Worm (Caenorhabditis elegans): ENCODE measurements around the gene F02D10.6.
"Not testable (repeated sequence)": the region's sequence is repeated elsewhere in the genome, so short reads cannot be mapped to it uniquely, and the experiment has no call there.

F02D10.6 gene

DNA sequence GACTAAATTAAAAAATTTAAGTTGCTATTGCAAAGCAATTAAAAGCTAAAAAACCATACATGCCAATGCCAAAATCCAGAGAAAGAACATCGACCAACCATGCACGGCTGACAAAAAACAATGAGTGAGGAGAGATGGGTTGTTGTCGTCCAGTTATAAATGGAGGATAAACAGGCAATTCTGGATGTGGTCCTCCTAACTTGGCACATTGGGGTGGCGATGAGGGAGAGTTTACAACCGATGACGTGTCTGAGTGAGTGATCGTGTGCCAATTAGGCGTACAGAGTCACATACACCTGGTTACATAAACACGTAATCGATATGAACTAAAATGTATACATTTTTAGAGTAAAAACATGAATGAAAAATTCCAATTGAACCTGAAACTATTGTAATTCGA is 20.1 kb downstream of the F02D10.6 start, which contains the start of gene C29F7.10:
TSS of gene C29F7.10 (minus strand) at position 101 of the 400 bp plus-strand sequence.
- not testable (repeated sequence) for TF ChIP-seq ceh-82 (tag; optimal IDR thresholded peaks at IDR 0.05); unc-62 (GFP tag; optimal IDR thresholded peaks at IDR 0.05); ztf-1 (GFP tag; conservative IDR thresholded peaks at IDR 0.05)

DNA sequence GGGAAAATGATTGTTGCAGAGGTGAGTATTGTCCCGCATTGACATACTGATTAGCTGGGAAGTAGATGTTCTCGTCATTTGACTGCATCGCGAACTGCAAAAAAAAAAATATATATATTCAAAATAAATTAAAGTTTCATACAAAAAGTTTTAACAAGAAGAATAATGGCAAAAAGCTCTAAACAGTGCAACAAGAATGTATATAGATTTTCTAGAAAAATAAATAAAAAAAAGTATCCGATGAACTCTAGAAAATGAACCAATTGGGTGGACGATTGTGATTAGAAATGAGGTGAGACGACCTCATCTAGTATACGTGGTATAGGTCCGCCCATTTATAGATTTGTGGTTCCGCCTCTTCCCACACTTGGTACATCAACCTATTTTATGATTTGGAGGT is 22.7 kb downstream of the F02D10.6 start, which contains the start of gene fkh-4:
TSS of gene fkh-4 (minus strand) at position 101 of the 400 bp plus-strand sequence.
- not testable (repeated sequence) for TF ChIP-seq nhr-25, R02D3.7, aly-2 (tag; optimal IDR thresholded peaks at IDR 0.05)

DNA sequence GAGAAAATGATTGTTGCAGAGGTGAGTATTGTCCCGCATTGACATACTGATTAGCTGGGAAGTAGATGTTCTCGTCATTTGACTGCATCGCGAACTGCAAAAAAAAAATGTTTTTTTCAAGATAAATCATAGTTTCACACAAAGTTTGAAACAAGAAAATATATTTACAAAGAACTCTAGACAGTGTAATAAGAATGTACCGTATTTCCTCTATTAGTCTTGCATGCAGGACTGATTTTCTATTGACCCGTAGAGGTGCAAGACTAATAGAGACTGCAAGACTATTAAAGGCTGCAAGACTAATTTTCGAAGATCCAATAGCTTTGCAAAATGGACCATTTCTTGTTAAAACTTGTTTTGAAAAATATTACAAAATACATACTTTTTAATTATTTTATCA is 28.1 kb downstream of the F02D10.6 start, which contains the start of gene fkh-3:
TSS of gene fkh-3 (minus strand) at position 101 of the 400 bp plus-strand sequence.
- TF ChIP-seq F13H6.1 (tag; optimal IDR thresholded peaks at IDR 0.05) = no peak
- TF ChIP-seq nhr-21 (tag; optimal IDR thresholded peaks at IDR 0.05) = no peak
- no peak for TF ChIP-seq ztf-1 (GFP tag; conservative IDR thresholded peaks at IDR 0.05)
- TF ChIP-seq snpc-4 (tag; optimal IDR thresholded peaks at IDR 0.05) = no peak
- no peak for TF ChIP-seq elt-3 (tag; optimal IDR thresholded peaks at IDR 0.05)
- no peak for TF ChIP-seq unc-62 (GFP tag; optimal IDR thresholded peaks at IDR 0.05)
- TF ChIP-seq nhr-23 (tag; optimal IDR thresholded peaks at IDR 0.05) = no peak
- no peak for TF ChIP-seq nhr-6 (tag; optimal IDR thresholded peaks at IDR 0.05)
- TF ChIP-seq sem-4 (tag; optimal IDR thresholded peaks at IDR 0.05) = no peak
- no peak for TF ChIP-seq sma-3 (GFP tag; optimal IDR thresholded peaks at IDR 0.05)
- TF ChIP-seq unc-55 (GFP tag; optimal IDR thresholded peaks at IDR 0.05) = no peak
- TF ChIP-seq ztf-11 (tag; optimal IDR thresholded peaks at IDR 0.05) = no peak
- TF ChIP-seq fos-1 (tag; optimal IDR thresholded peaks at IDR 0.05) = no peak
- no peak for TF ChIP-seq Y55F3AM.14 (GFP tag; optimal IDR thresholded peaks at IDR 0.05)
- TF ChIP-seq lsy-2 (tag; optimal IDR thresholded peaks at IDR 0.05) = no peak
- no peak for TF ChIP-seq aly-2 (tag; optimal IDR thresholded peaks at IDR 0.05)

DNA sequence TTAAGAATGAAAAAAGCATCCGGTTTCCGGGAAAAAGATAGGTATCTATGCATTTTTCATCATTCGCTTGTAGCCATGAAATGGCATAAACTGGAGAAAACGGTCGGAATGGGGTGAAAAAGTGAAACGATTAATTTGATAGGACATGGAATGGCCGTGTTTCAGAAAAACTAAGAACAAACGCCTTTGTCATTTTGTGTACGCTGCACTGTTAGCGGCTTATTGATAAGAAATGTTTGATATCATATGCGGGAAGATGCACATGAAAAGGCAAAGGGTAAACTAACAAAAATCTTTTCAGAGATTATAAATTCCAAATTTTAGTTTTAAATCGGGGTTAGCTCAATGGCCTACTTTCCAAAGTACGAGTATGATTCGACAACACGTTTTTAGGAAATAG is 30.4 kb downstream of the F02D10.6 start:
- no peak for TF ChIP-seq unc-62 (GFP tag; optimal IDR thresholded peaks at IDR 0.05)
- TF ChIP-seq sma-9 (GFP tag; optimal IDR thresholded peaks at IDR 0.05) = peak; percentile 14
- TF ChIP-seq sma-9 (tag; optimal IDR thresholded peaks at IDR 0.05) = no peak
- peak; percentile 77 for TF ChIP-seq fos-1 (tag; optimal IDR thresholded peaks at IDR 0.05)

DNA sequence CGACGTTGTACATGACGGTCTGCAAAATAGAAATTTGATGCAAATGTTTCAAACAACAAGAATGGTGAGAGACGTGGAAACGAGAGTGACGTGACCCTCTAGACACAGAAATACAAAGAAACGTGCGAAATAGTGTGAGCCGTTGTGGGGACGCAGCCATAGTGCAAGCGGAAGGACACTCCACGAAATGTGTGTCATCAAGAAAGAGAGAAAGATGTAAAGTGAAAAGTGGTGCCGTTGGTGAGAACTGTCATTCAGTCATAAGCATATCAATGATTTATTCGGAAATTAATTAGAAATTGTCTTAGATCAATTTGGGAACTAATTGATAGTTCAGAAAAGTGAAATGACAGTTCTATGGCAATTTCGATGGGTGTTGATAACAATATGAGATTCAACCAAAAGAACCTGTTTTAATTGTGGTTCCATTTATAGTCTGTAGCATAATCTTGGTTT is 31.6 kb downstream of the F02D10.6 start, which contains the start of gene C29F7.3:
TSS of gene C29F7.3 (minus strand) at position 51 of the 456 bp plus-strand sequence.
- no peak for TF ChIP-seq elt-1 (tag; optimal IDR thresholded peaks at IDR 0.05)
- TF ChIP-seq blmp-1 (tag; optimal IDR thresholded peaks at IDR 0.05; ENCODE audit: insufficient read depth) = peak; percentile 87
- TF ChIP-seq nhr-25 (tag; optimal IDR thresholded peaks at IDR 0.05) = peak; percentile 68
- no peak for TF ChIP-seq ama-1 (optimal IDR thresholded peaks at IDR 0.05)
- TF ChIP-seq crh-2 (tag; optimal IDR thresholded peaks at IDR 0.05) = peak; percentile 26
- no peak for TF ChIP-seq ceh-16 (tag; optimal IDR thresholded peaks at IDR 0.05)
- TF ChIP-seq alr-1 (tag; optimal IDR thresholded peaks at IDR 0.05) = no peak
- peak; percentile 43 for TF ChIP-seq sma-3 (GFP tag; optimal IDR thresholded peaks at IDR 0.05)
- TF ChIP-seq skn-1 (tag; optimal IDR thresholded peaks at IDR 0.05) = no peak
- TF ChIP-seq ztf-4 (tag; optimal IDR thresholded peaks at IDR 0.05) = no peak
- peak; percentile 23 for TF ChIP-seq F13H6.1 (tag; optimal IDR thresholded peaks at IDR 0.05)
- TF ChIP-seq nhr-12 (tag; optimal IDR thresholded peaks at IDR 0.05) = no peak
- TF ChIP-seq Y55F3AM.14 (GFP tag; optimal IDR thresholded peaks at IDR 0.05) = no peak
- TF ChIP-seq nhr-129 (tag; optimal IDR thresholded peaks at IDR 0.05) = peak; percentile 55
- peak; percentile 19 for TF ChIP-seq C34F6.9 (tag; optimal IDR thresholded peaks at IDR 0.05)
- peak; percentile 68 for TF ChIP-seq sma-9 (GFP tag; optimal IDR thresholded peaks at IDR 0.05)
- no peak for TF ChIP-seq sma-9 (tag; optimal IDR thresholded peaks at IDR 0.05)
- no peak for TF ChIP-seq nhr-10 (tag; optimal IDR thresholded peaks at IDR 0.05)
- TF ChIP-seq egl-27 (tag; optimal IDR thresholded peaks at IDR 0.05) = no peak
- TF ChIP-seq fos-1 (tag; optimal IDR thresholded peaks at IDR 0.05) = peak; percentile 36
- TF ChIP-seq mbf-1 (tag; optimal IDR thresholded peaks at IDR 0.05) = no peak
